Worm (Caenorhabditis elegans): ENCODE results near the gene bath-9.

ce11 chrII:3416528-3416927 lies 39.6 kb downstream of the bath-9 start, which contains the start of gene nep-6:
- TF ChIP-seq unc-62 (GFP tag; optimal IDR thresholded peaks at IDR 0.05), result no peak
- TF ChIP-seq mdl-1 (tag; optimal IDR thresholded peaks at IDR 0.05), result no peak
- TF ChIP-seq pag-3 (tag; optimal IDR thresholded peaks at IDR 0.05; ENCODE audit: borderline replicate concordance, insufficient read depth), result no peak
- no peak for TF ChIP-seq lin-35 (GFP tag; optimal IDR thresholded peaks at IDR 0.05)
- no peak for TF ChIP-seq dsc-1 (tag; optimal IDR thresholded peaks at IDR 0.05)
- TF ChIP-seq nhr-11 (tag; optimal IDR thresholded peaks at IDR 0.05), result no peak
- no peak for TF ChIP-seq lin-13 (GFP tag; optimal IDR thresholded peaks at IDR 0.05)
- TF ChIP-seq nhr-77 (tag; optimal IDR thresholded peaks at IDR 0.05), result no peak
- TF ChIP-seq ztf-11 (tag; optimal IDR thresholded peaks at IDR 0.05), result no peak

Data from whole organism, L1 larva.